Fruit fly (Drosophila melanogaster) whole organism, embryonic: ENCODE data around the gene CG6749.

Source experiments
- Atf-2 ChIP-seq: fragments of 200-800 bp; sonication (Bioruptor generic); optimal IDR thresholded peaks from 2 replicates; lab custom pipeline; 2016; ENCODE audit warnings: missing biosample characterization, missing genetic modification characterization
- Atf6 ChIP-seq: fragments of 200-800 bp; sonication (Bioruptor generic); IDR thresholded peaks from 2 replicates; pipeline ENCODE4 v1.3.6; 2022; ENCODE audit warnings: missing biosample characterization, missing genetic modification characterization
- CG10209 ChIP-seq: fragments of 200-800 bp; sonication (Bioruptor generic); optimal IDR thresholded peaks from 3 replicates; lab custom pipeline; 2017; ENCODE audit warnings: missing biosample characterization, mild to moderate bottlenecking, missing genetic modification characterization, missing genetic modification reagents
- CG14014 ChIP-seq: fragments of 200-800 bp; sonication (Bioruptor generic); IDR thresholded peaks from 2 replicates; pipeline ENCODE4 v1.3.6; 2022; ENCODE audit warnings: missing biosample characterization, missing genetic modification characterization
- CG16863 ChIP-seq: fragments of 200-800 bp; sonication (Bioruptor generic); optimal IDR thresholded peaks from 3 replicates; lab custom pipeline; 2016; ENCODE audit warnings: missing biosample characterization, missing genetic modification characterization
- CG17359 ChIP-seq: fragments of 200-800 bp; sonication (Bioruptor generic); optimal IDR thresholded peaks from 3 replicates; lab custom pipeline; 2018; ENCODE audit warnings: missing biosample characterization, mild to moderate bottlenecking, missing genetic modification characterization, moderate library complexity
- CG18764 ChIP-seq: fragments of 200-800 bp; sonication (Bioruptor generic); optimal IDR thresholded peaks from 3 replicates; lab custom pipeline; 2016; ENCODE audit warnings: missing biosample characterization, missing genetic modification characterization
- CG2199 ChIP-seq: fragments of 200-800 bp; sonication (Bioruptor generic); IDR thresholded peaks from 3 replicates; pipeline ENCODE4 v1.3.6; 2022; ENCODE audit warnings: missing biosample characterization, missing genetic modification characterization
- CG34376 ChIP-seq: fragments of 200-800 bp; sonication (Bioruptor generic); optimal IDR thresholded peaks from 2 replicates; lab custom pipeline; 2018; ENCODE audit warnings: missing biosample characterization, mild to moderate bottlenecking, missing genetic modification characterization
- CG42726 ChIP-seq: fragments of 200-800 bp; sonication (Bioruptor generic); IDR thresholded peaks from 2 replicates; pipeline ENCODE4 v1.3.6; 2022; ENCODE audit warnings: missing biosample characterization, missing genetic modification characterization; ENCODE audit not compliant: partially characterized antibody
- CG6654 ChIP-seq: fragments of 200-800 bp; sonication (Bioruptor generic); optimal IDR thresholded peaks from 2 replicates; lab custom pipeline; 2017; ENCODE audit warnings: missing biosample characterization, mild to moderate bottlenecking, missing genetic modification characterization
- CG6683 ChIP-seq: fragments of 200-800 bp; sonication (Bioruptor generic); optimal IDR thresholded peaks from 2 replicates; lab custom pipeline; 2017; ENCODE audit warnings: missing biosample characterization, mild to moderate bottlenecking, missing genetic modification characterization, missing genetic modification reagents
- CG7357 ChIP-seq: fragments of 200-800 bp; sonication (Bioruptor generic); IDR thresholded peaks from 3 replicates; pipeline ENCODE4 v1.3.6; 2022; ENCODE audit warnings: missing biosample characterization, missing genetic modification characterization
- CG7372 ChIP-seq: fragments of 200-800 bp; sonication (Bioruptor generic); IDR thresholded peaks from 2 replicates; pipeline ENCODE4 v1.3.6; 2022; ENCODE audit warnings: missing biosample characterization, missing genetic modification characterization
- CG8478 ChIP-seq: fragments of >200 bp; optimal IDR thresholded peaks from 2 replicates; lab custom pipeline; 2018
- D19B ChIP-seq: fragments of 200-800 bp; sonication (Bioruptor generic); optimal IDR thresholded peaks from 2 replicates; lab custom pipeline; 2017; ENCODE audit warnings: missing biosample characterization, mild to moderate bottlenecking, missing genetic modification characterization
- Drgx ChIP-seq: fragments of 200-800 bp; sonication (Bioruptor generic); IDR thresholded peaks from 2 replicates; pipeline ENCODE4 v1.3.6; 2022; ENCODE audit warnings: missing biosample characterization, missing genetic modification characterization
- Med ChIP-seq: fragments of 200-800 bp; sonication (Bioruptor generic); peaks from one replicate; lab custom pipeline; 2016; ENCODE audit warnings: missing biosample characterization, missing genetic modification characterization, mild to moderate bottlenecking, inconsistent platforms, moderate library complexity
- Rfx ChIP-seq: fragments of 200-800 bp; sonication (Bioruptor generic); IDR thresholded peaks from 2 replicates; pipeline ENCODE4 v1.3.6; 2022; ENCODE audit warnings: missing biosample characterization, missing genetic modification characterization
- Trl ChIP-seq, 3 experiments: fragments of >200 bp in 2 of 3; fragments of 200-800 bp in 1 of 3; sonication (Bioruptor generic) in 1 of 3; optimal IDR thresholded peaks; 2 replicates in 1 of 3; 3 replicates in 2 of 3; lab custom pipeline; 2016 to 2017; ENCODE audit warnings: missing biosample characterization in 1 of 3, missing genetic modification characterization in 1 of 3
- Xrp1 ChIP-seq: fragments of 200-800 bp; sonication (Bioruptor generic); IDR thresholded peaks from 2 replicates; pipeline ENCODE4 v1.3.6; 2022; ENCODE audit warnings: missing biosample characterization, missing genetic modification characterization
- amos ChIP-seq: fragments of 200-800 bp; sonication (Bioruptor generic); IDR thresholded peaks from 2 replicates; pipeline ENCODE4 v1.3.6; 2022; ENCODE audit warnings: missing biosample characterization, missing genetic modification characterization; ENCODE audit not compliant: partially characterized antibody
- bbx ChIP-seq: fragments of 200-800 bp; sonication (Bioruptor generic); IDR thresholded peaks from 2 replicates; pipeline ENCODE4 v1.3.6; 2022; ENCODE audit warnings: missing biosample characterization, missing genetic modification characterization; ENCODE audit not compliant: partially characterized antibody
- cg ChIP-seq: fragments of 200-800 bp; sonication (Bioruptor generic); optimal IDR thresholded peaks from 3 replicates; lab custom pipeline; 2019; ENCODE audit warnings: missing biosample characterization, mild to moderate bottlenecking, missing genetic modification characterization, moderate library complexity
- chinmo ChIP-seq: fragments of 200-800 bp; sonication (Bioruptor generic); IDR thresholded peaks from 4 replicates; pipeline ENCODE4 v1.3.6; 2022; ENCODE audit warnings: missing biosample characterization, missing genetic modification characterization; ENCODE audit not compliant: partially characterized antibody
- crol ChIP-seq: fragments of 200-800 bp; sonication (Bioruptor generic); IDR thresholded peaks from 2 replicates; pipeline ENCODE4 v1.3.6; 2022; ENCODE audit warnings: missing biosample characterization, missing genetic modification characterization
- ewg ChIP-seq: fragments of 200-800 bp; sonication (Bioruptor generic); optimal IDR thresholded peaks from 3 replicates; lab custom pipeline; 2017; ENCODE audit warnings: mild to moderate bottlenecking, missing biosample characterization, missing genetic modification reagents, missing genetic modification characterization
- eyg ChIP-seq: fragments of 200-800 bp; sonication (Bioruptor generic); optimal IDR thresholded peaks from 3 replicates; lab custom pipeline; 2016; ENCODE audit warnings: missing biosample characterization, missing genetic modification characterization
- gro ChIP-seq: fragments of 200-800 bp; sonication (Bioruptor generic); optimal IDR thresholded peaks from 2 replicates; lab custom pipeline; 2016; ENCODE audit warnings: missing biosample characterization, missing genetic modification characterization
- jumu ChIP-seq: fragments of 200-800 bp; sonication (Bioruptor generic); optimal IDR thresholded peaks from 3 replicates; lab custom pipeline; 2016; ENCODE audit warnings: missing biosample characterization, missing genetic modification characterization
- lmd ChIP-seq: fragments of 200-800 bp; sonication (Bioruptor generic); IDR thresholded peaks from 2 replicates; pipeline ENCODE4 v1.3.6; 2022; ENCODE audit warnings: missing biosample characterization, missing genetic modification characterization
- nmo ChIP-seq: fragments of 200-800 bp; sonication (Bioruptor generic); optimal IDR thresholded peaks from 2 replicates; lab custom pipeline; 2018; ENCODE audit warnings: missing biosample characterization, mild to moderate bottlenecking, missing genetic modification characterization, moderate library complexity
- onecut ChIP-seq: fragments of 200-800 bp; sonication (Bioruptor generic); IDR thresholded peaks from 2 replicates; pipeline ENCODE4 v1.3.6; 2022; ENCODE audit warnings: missing biosample characterization, missing genetic modification characterization
- pzg ChIP-seq: fragments of 200-800 bp; sonication (Bioruptor generic); optimal IDR thresholded peaks from 3 replicates; lab custom pipeline; 2018; ENCODE audit warnings: missing biosample characterization, mild to moderate bottlenecking, missing genetic modification characterization, moderate library complexity
- sd ChIP-seq: fragments of 200-800 bp; sonication (Bioruptor generic); optimal IDR thresholded peaks from 3 replicates; lab custom pipeline; 2018; ENCODE audit warnings: missing biosample characterization, mild to moderate bottlenecking, missing genetic modification characterization, moderate library complexity
- sens ChIP-seq: fragments of 200-800 bp; sonication (Bioruptor generic); peaks from one replicate; lab custom pipeline; 2016; ENCODE audit warnings: missing biosample characterization, missing genetic modification characterization
- sima ChIP-seq: fragments of 200-800 bp; sonication (Bioruptor generic); optimal IDR thresholded peaks from 2 replicates; lab custom pipeline; 2016; ENCODE audit warnings: missing biosample characterization, missing genetic modification characterization
- sug ChIP-seq: fragments of 200-800 bp; optimal IDR thresholded peaks from 2 replicates; lab custom pipeline; 2019; ENCODE audit warnings: missing biosample characterization, mild to moderate bottlenecking, missing genetic modification characterization, moderate library complexity
- tx ChIP-seq: fragments of 200-800 bp; sonication (Bioruptor generic); optimal IDR thresholded peaks from 2 replicates; lab custom pipeline; 2016; ENCODE audit warnings: missing biosample characterization, missing genetic modification characterization
- wek ChIP-seq: fragments of 200-800 bp; sonication (Bioruptor generic); optimal IDR thresholded peaks from 3 replicates; lab custom pipeline; 2018; ENCODE audit warnings: missing biosample characterization, mild to moderate bottlenecking, missing genetic modification characterization, moderate library complexity
- z ChIP-seq: fragments of 200-800 bp; sonication (Bioruptor generic); IDR thresholded peaks from 3 replicates; pipeline ENCODE4 v1.3.6; 2022; ENCODE audit warnings: missing biosample characterization, missing genetic modification characterization
- zfh1 ChIP-seq: fragments of 200-800 bp; sonication (Bioruptor generic); IDR thresholded peaks from 3 replicates; pipeline ENCODE4 v1.3.6; 2022; ENCODE audit warnings: missing biosample characterization, missing genetic modification characterization

Gene CG6749

DNA sequence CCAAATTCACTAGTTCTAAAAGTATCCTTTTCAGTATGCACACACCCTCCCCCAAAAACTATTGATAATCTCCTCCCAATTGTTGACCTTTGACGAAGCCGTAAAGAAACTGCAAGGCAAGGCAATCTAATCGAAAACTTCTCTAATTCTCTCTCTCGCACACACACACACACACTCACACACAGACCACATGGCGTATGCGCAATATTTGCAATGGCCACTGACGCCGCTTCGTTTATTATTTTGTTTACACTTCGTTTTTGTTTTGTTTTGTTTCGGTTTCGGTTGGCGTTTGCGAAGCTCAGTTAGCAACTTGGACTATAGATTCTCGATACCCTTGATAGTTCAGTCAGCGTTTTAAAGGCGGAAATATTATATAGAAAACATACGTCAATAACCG, 43.8 kb downstream of the CG6749 start:
- TF ChIP-seq CG18764 (GFP tag; lab: Kevin White, UChicago): no peak
- TF ChIP-seq sima: no peak
- no peak for TF ChIP-seq CG6654 (GFP tag; lab: Kevin White, UChicago)
- no peak for TF ChIP-seq Atf-2 (GFP tag; lab: Kevin White, UChicago)
- TF ChIP-seq CG7357 (GFP tag; lab: Robert Waterston, UW): no peak
- TF ChIP-seq CG7372 (GFP tag; lab: Robert Waterston, UW): peak; percentile 59; the same call in 1 of the 2 replicates
- 0 out of 4 replicates have a peak, but pooled peaks have one; percentile 23 for TF ChIP-seq chinmo (GFP tag; lab: Robert Waterston, UW)
- TF ChIP-seq pzg (GFP tag; lab: Kevin White, UChicago): no peak
- TF ChIP-seq CG2199 (GFP tag; lab: Robert Waterston, UW): no peak
- TF ChIP-seq Trl (optimal IDR thresholded peaks at IDR 0.05; lab: Kevin White, UChicago): peak in 1 of 2 experiments; percentile 5
- TF ChIP-seq Trl (GFP tag; optimal IDR thresholded peaks at IDR 0.05; lab: Kevin White, UChicago): no peak
- TF ChIP-seq Rfx (GFP tag; lab: Robert Waterston, UW): no peak
- peak; percentile 17 for TF ChIP-seq cg (GFP tag; lab: Kevin White, UChicago)
- 0 out of 2 replicates have a peak, but pooled peaks have one; percentile 37 for TF ChIP-seq Atf6 (GFP tag; lab: Robert Waterston, UW)

DNA sequence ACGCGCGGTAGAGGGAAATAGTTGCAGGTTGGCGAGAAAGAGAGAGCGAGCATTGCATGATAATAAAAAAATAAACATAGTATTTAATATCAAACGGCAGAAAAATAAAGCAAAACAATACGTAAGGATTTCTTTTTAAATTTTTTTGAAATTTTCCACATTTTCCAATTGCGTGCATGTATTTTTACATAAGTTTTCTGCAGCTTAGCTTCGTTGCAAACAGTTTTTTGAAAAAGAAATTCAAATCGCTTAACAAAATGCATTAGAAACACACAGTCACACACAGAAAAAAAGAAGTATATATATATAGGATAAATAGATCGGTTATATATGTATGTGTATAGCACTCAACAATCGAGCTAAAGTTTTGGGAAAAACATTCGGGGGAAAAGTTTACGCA, 44.9 kb downstream of the CG6749 start:
- no peak for TF ChIP-seq Med (GFP tag; lab: Kevin White, UChicago)
- peak; percentile 29 for TF ChIP-seq sens (GFP tag; lab: Kevin White, UChicago)
- no peak for TF ChIP-seq CG6683 (GFP tag; lab: Kevin White, UChicago)
- TF ChIP-seq, all 482 proteins: peak for 1

DNA sequence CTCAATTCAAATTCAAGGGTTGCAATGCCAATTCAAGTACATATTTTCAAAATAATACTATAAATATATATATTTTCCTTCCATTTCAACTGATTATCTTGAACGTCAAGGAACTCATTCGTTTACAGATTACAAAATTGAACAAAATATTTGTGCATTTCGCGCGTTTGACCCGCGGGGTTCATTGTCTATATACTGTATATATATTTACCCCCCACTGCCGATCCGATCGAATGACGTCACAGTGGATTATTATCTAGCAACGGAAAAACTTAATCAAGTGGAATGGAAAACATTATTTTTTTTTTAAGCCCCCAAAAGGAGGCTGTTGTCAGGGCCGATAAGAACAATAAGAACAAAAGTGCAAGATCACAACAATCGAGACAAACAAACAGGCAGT, 46.1 kb downstream of the CG6749 start:
- no peak for TF ChIP-seq CG8478 (lab: Kevin White, UChicago)
- no peak for TF ChIP-seq sd (tag; lab: Kevin White, UChicago)
- TF ChIP-seq onecut: no peak
- no peak for TF ChIP-seq CG17359 (tag; lab: Kevin White, UChicago)
- no peak for TF ChIP-seq ewg (GFP tag; lab: Kevin White, UChicago)
- no peak for TF ChIP-seq wek (GFP tag; lab: Kevin White, UChicago)
- TF ChIP-seq sug (tag; lab: Kevin White, UChicago): peak; percentile 29
- no peak for TF ChIP-seq jumu (GFP tag; lab: Kevin White, UChicago)
- TF ChIP-seq CG34376: peak; percentile 4
- TF ChIP-seq eyg (GFP tag; lab: Kevin White, UChicago): no peak
- no peak for TF ChIP-seq tx
- no peak for TF ChIP-seq bbx (GFP tag; lab: Robert Waterston, UW)
- TF ChIP-seq crol (GFP tag; lab: Robert Waterston, UW): peak; percentile 42; the same call in 1 of the 2 replicates
- no peak for TF ChIP-seq lmd (GFP tag; lab: Robert Waterston, UW)
- TF ChIP-seq z (GFP tag; lab: Robert Waterston, UW): no peak

DNA sequence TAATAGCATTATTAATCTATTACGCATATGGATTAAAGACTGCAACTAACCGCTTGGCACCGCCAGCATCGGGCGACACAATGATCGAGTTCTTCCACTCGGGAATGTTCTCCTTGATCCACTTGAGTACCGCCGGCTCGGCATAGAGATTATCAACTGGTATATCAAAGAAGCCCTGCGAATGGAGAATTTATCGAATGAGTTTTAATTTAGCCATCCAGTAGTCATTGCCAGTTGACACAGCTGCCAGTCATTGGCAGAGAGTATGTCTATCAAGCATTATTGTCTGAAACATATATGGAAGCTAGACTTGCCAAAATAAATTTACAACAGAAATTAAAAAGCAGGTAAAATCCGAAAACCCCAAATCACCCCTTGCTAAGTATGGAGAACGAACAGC, 48.7 kb downstream of the CG6749 start, which contains the start of gene CG16719:
CG16719 (plus strand) TSS at position 301 of the 400 bp plus-strand sequence.
- TF ChIP-seq CG16863 (GFP tag; lab: Kevin White, UChicago) (no peak), Drgx (no peak), gro (GFP tag; lab: Kevin White, UChicago) (no peak), lmd (GFP tag; lab: Robert Waterston, UW) (no peak), Xrp1 (GFP tag; lab: Robert Waterston, UW) (no peak), CG14014 (GFP tag; lab: Robert Waterston, UW) (no peak), CG10209 (no peak), D19B (GFP tag; lab: Kevin White, UChicago) (no peak), z (GFP tag; lab: Robert Waterston, UW) (no peak), CG42726 (GFP tag; lab: Robert Waterston, UW) (no peak), amos (GFP tag; lab: Robert Waterston, UW) (no peak), nmo (no peak), zfh1 (GFP tag; lab: Robert Waterston, UW) (no peak)
